Fruit fly (Drosophila melanogaster) whole organism, prepupa: Measurements from ENCODE around the gene CG13784.

Source experiments
- Blimp-1 ChIP-seq: fragments of 200-800 bp; sonication (Bioruptor generic); optimal IDR thresholded peaks from 3 replicates; lab custom pipeline; 2017; ENCODE audit warnings: missing biosample characterization, missing genetic modification characterization, mild to moderate bottlenecking, moderate library complexity, missing genetic modification reagents
- CG10631 ChIP-seq: fragments of 200-800 bp; sonication (Bioruptor generic); optimal IDR thresholded peaks from 2 replicates; lab custom pipeline; 2016; ENCODE audit warnings: missing biosample characterization, missing genetic modification characterization
- CG11294 ChIP-seq: fragments of 200-800 bp; sonication (Bioruptor generic); IDR thresholded peaks from 2 replicates; pipeline ENCODE4 v1.3.6; 2022; ENCODE audit warnings: missing biosample characterization, missing genetic modification characterization
- CG11762 ChIP-seq: fragments of 200-800 bp; sonication (Bioruptor generic); optimal IDR thresholded peaks from 3 replicates; lab custom pipeline; 2016; ENCODE audit warnings: missing biosample characterization, missing genetic modification characterization; ENCODE audit not compliant: insufficient read depth
- CG11902 ChIP-seq: fragments of 200-800 bp; sonication (Bioruptor generic); optimal IDR thresholded peaks from 3 replicates; lab custom pipeline; 2016; ENCODE audit warnings: missing biosample characterization, missing genetic modification characterization
- CG15336 ChIP-seq: fragments of 200-800 bp; sonication (Bioruptor generic); IDR thresholded peaks from 2 replicates; pipeline ENCODE4 v1.3.6; 2022; ENCODE audit warnings: missing biosample characterization, missing genetic modification characterization
- CG1621 ChIP-seq: fragments of 200-800 bp; sonication (Bioruptor generic); optimal IDR thresholded peaks from 3 replicates; lab custom pipeline; 2018; ENCODE audit warnings: missing biosample characterization, mild to moderate bottlenecking, missing genetic modification characterization
- CG16779 ChIP-seq: fragments of 200-800 bp; sonication (Bioruptor generic); optimal IDR thresholded peaks from 3 replicates; lab custom pipeline; 2017; ENCODE audit warnings: missing biosample characterization, mild to moderate bottlenecking, missing genetic modification characterization
- CG3032 ChIP-seq: fragments of 200-800 bp; optimal IDR thresholded peaks from 2 replicates; lab custom pipeline; 2019; ENCODE audit warnings: missing biosample characterization, mild to moderate bottlenecking, missing genetic modification characterization, moderate library complexity
- CG31627 ChIP-seq: fragments of 200-800 bp; sonication (Bioruptor generic); optimal IDR thresholded peaks from 3 replicates; lab custom pipeline; 2016; ENCODE audit warnings: missing biosample characterization, missing genetic modification characterization
- CG32006 ChIP-seq: fragments of 200-800 bp; sonication (Bioruptor generic); optimal IDR thresholded peaks from 3 replicates; lab custom pipeline; 2017; ENCODE audit warnings: missing biosample characterization, mild to moderate bottlenecking, missing genetic modification characterization
- CG34406 ChIP-seq: fragments of 200-800 bp; sonication (Bioruptor generic); optimal IDR thresholded peaks from 3 replicates; lab custom pipeline; 2016; ENCODE audit warnings: missing biosample characterization, missing genetic modification characterization
- CG3919 ChIP-seq: fragments of 200-800 bp; sonication (Bioruptor generic); optimal IDR thresholded peaks from 3 replicates; lab custom pipeline; 2016; ENCODE audit warnings: missing biosample characterization, missing genetic modification characterization
- CG6163 ChIP-seq: fragments of 200-800 bp; sonication (Bioruptor generic); IDR thresholded peaks from 3 replicates; pipeline ENCODE4 v1.3.6; 2022; ENCODE audit warnings: missing biosample characterization, missing genetic modification characterization
- CG6276 ChIP-seq: fragments of 200-800 bp; sonication (Bioruptor generic); optimal IDR thresholded peaks from 2 replicates; lab custom pipeline; 2017; ENCODE audit warnings: missing biosample characterization, mild to moderate bottlenecking, missing genetic modification characterization
- CG6808 ChIP-seq: fragments of 200-800 bp; sonication (Bioruptor generic); optimal IDR thresholded peaks from 3 replicates; lab custom pipeline; 2017; ENCODE audit warnings: missing biosample characterization, missing genetic modification characterization, mild to moderate bottlenecking, moderate library complexity, missing genetic modification reagents
- CG6854 ChIP-seq: fragments of 200-800 bp; sonication (Bioruptor generic); optimal IDR thresholded peaks from 2 replicates; lab custom pipeline; 2017; ENCODE audit warnings: missing biosample characterization, mild to moderate bottlenecking, missing genetic modification characterization
- CG7368 ChIP-seq: fragments of 200-800 bp; sonication (Bioruptor generic); optimal IDR thresholded peaks from 3 replicates; lab custom pipeline; 2016; ENCODE audit warnings: missing biosample characterization, missing genetic modification characterization
- CG8119 ChIP-seq: fragments of 200-800 bp; sonication (Bioruptor generic); IDR thresholded peaks from 3 replicates; pipeline ENCODE4 v1.3.6; 2022; ENCODE audit warnings: missing biosample characterization, missing genetic modification characterization
- CG8319 ChIP-seq: fragments of 200-800 bp; sonication (Bioruptor generic); optimal IDR thresholded peaks from 3 replicates; lab custom pipeline; 2016; ENCODE audit warnings: missing biosample characterization, missing genetic modification characterization
- CG9139 ChIP-seq: fragments of 200-800 bp; sonication (Bioruptor generic); optimal IDR thresholded peaks from 3 replicates; lab custom pipeline; 2017; ENCODE audit warnings: missing biosample characterization, mild to moderate bottlenecking, missing genetic modification characterization
- Eip75B ChIP-seq: fragments of 200-800 bp; sonication (Bioruptor generic); optimal IDR thresholded peaks from 3 replicates; lab custom pipeline; 2016; ENCODE audit warnings: missing biosample characterization, missing genetic modification characterization
- Eip78C ChIP-seq: fragments of 200-800 bp; sonication (Bioruptor generic); peaks from one replicate; lab custom pipeline; 2016; ENCODE audit warnings: missing biosample characterization, missing genetic modification characterization
- Eip93F ChIP-seq: fragments of 200-800 bp; sonication (Bioruptor generic); optimal IDR thresholded peaks from 2 replicates; lab custom pipeline; 2016; ENCODE audit warnings: missing biosample characterization, mild to moderate bottlenecking, missing genetic modification characterization
- Gug ChIP-seq: fragments of 200-800 bp; sonication (Bioruptor generic); IDR thresholded peaks from 2 replicates; pipeline ENCODE4 v1.3.6; 2022; ENCODE audit warnings: missing biosample characterization, missing genetic modification characterization
- Hr39 ChIP-seq: fragments of 200-800 bp; sonication (Bioruptor generic); optimal IDR thresholded peaks from 2 replicates; lab custom pipeline; 2016; ENCODE audit warnings: missing biosample characterization, missing genetic modification characterization
- Lpt ChIP-seq: fragments of 200-800 bp; sonication (Bioruptor generic); optimal IDR thresholded peaks from 3 replicates; lab custom pipeline; 2016; ENCODE audit warnings: missing biosample characterization, missing genetic modification characterization
- Met ChIP-seq: fragments of 200-800 bp; sonication (Bioruptor generic); optimal IDR thresholded peaks from 3 replicates; lab custom pipeline; 2016; ENCODE audit warnings: missing biosample characterization, missing genetic modification characterization
- OdsH ChIP-seq: fragments of 200-800 bp; sonication (Bioruptor generic); optimal IDR thresholded peaks from 3 replicates; lab custom pipeline; 2016; ENCODE audit warnings: missing biosample characterization, missing genetic modification characterization
- Smox ChIP-seq: fragments of 200-800 bp; sonication (Bioruptor generic); optimal IDR thresholded peaks from 3 replicates; lab custom pipeline; 2016; ENCODE audit warnings: missing biosample characterization, missing genetic modification characterization
- Sox102F ChIP-seq: fragments of 200-800 bp; sonication (Bioruptor generic); optimal IDR thresholded peaks from 2 replicates; lab custom pipeline; 2016; ENCODE audit warnings: missing biosample characterization, mild to moderate bottlenecking, missing genetic modification characterization
- Sox14 ChIP-seq: fragments of 200-800 bp; sonication (Bioruptor generic); optimal IDR thresholded peaks from 3 replicates; lab custom pipeline; 2016; ENCODE audit warnings: missing biosample characterization, missing genetic modification characterization
- Sox15 ChIP-seq: fragments of 200-800 bp; sonication (Bioruptor generic); optimal IDR thresholded peaks from 3 replicates; lab custom pipeline; 2016; ENCODE audit warnings: missing biosample characterization, missing genetic modification characterization
- acj6 ChIP-seq: fragments of 200-800 bp; sonication (Bioruptor generic); optimal IDR thresholded peaks from 3 replicates; lab custom pipeline; 2016; ENCODE audit warnings: missing biosample characterization, missing genetic modification characterization
- dac ChIP-seq: fragments of 200-800 bp; sonication (Bioruptor generic); optimal IDR thresholded peaks from 2 replicates; lab custom pipeline; 2017; ENCODE audit warnings: missing biosample characterization, mild to moderate bottlenecking, missing genetic modification characterization
- dsx ChIP-seq: fragments of 200-800 bp; optimal IDR thresholded peaks from 3 replicates; lab custom pipeline; 2019; ENCODE audit warnings: missing biosample characterization, mild to moderate bottlenecking, missing genetic modification characterization, moderate library complexity; ENCODE audit not compliant: poor library complexity, severe bottlenecking
- eg ChIP-seq: fragments of 200-800 bp; sonication (Bioruptor generic); IDR thresholded peaks from 3 replicates; pipeline ENCODE4 v1.3.6; 2022; ENCODE audit warnings: missing biosample characterization, missing genetic modification characterization
- fd59A ChIP-seq: fragments of 200-800 bp; sonication (Bioruptor generic); optimal IDR thresholded peaks from 2 replicates; lab custom pipeline; 2017; ENCODE audit warnings: missing biosample characterization, mild to moderate bottlenecking, missing genetic modification characterization, missing genetic modification reagents
- fd85E ChIP-seq: fragments of 200-800 bp; sonication (Bioruptor generic); optimal IDR thresholded peaks from 3 replicates; lab custom pipeline; 2016; ENCODE audit warnings: missing biosample characterization, missing genetic modification characterization
- fkh ChIP-seq: fragments of 200-800 bp; sonication (Bioruptor generic); optimal IDR thresholded peaks from 3 replicates; lab custom pipeline; 2017; ENCODE audit warnings: missing biosample characterization, mild to moderate bottlenecking, missing genetic modification characterization, moderate library complexity
- lz ChIP-seq: fragments of 200-800 bp; sonication (Bioruptor generic); optimal IDR thresholded peaks from 3 replicates; lab custom pipeline; 2016; ENCODE audit warnings: missing biosample characterization, missing genetic modification characterization
- net ChIP-seq: fragments of 200-800 bp; sonication (Bioruptor generic); optimal IDR thresholded peaks from 3 replicates; lab custom pipeline; 2016; ENCODE audit warnings: missing biosample characterization, missing genetic modification characterization
- pdm3 ChIP-seq: fragments of 200-800 bp; sonication (Bioruptor generic); optimal IDR thresholded peaks from 3 replicates; lab custom pipeline; 2016; ENCODE audit warnings: missing biosample characterization, missing genetic modification characterization
- salr ChIP-seq, 2 experiments: fragments of 200-800 bp; sonication (Bioruptor generic); optimal IDR thresholded peaks; 3 replicates each; lab custom pipeline; 2016 to 2018; ENCODE audit warnings: missing biosample characterization in 2 of 2, missing genetic modification characterization in 2 of 2, mild to moderate bottlenecking in 1 of 2
- spab ChIP-seq: fragments of 200-800 bp; sonication (Bioruptor generic); optimal IDR thresholded peaks from 2 replicates; lab custom pipeline; 2017; ENCODE audit warnings: missing biosample characterization, mild to moderate bottlenecking, missing genetic modification characterization, missing genetic modification reagents
- ss ChIP-seq, 2 experiments: fragments of 200-800 bp; sonication (Bioruptor generic); optimal IDR thresholded peaks; 2 replicates in 1 of 2; 3 replicates in 1 of 2; lab custom pipeline; 2017 to 2018; ENCODE audit warnings: mild to moderate bottlenecking in 2 of 2, missing biosample characterization in 2 of 2, missing genetic modification characterization in 2 of 2, moderate library complexity in 1 of 2
- topi ChIP-seq: fragments of 200-800 bp; sonication (Bioruptor generic); optimal IDR thresholded peaks from 3 replicates; lab custom pipeline; 2016; ENCODE audit warnings: missing biosample characterization, missing genetic modification characterization
- vri ChIP-seq: fragments of 200-800 bp; sonication (Bioruptor generic); optimal IDR thresholded peaks from 3 replicates; lab custom pipeline; 2016; ENCODE audit warnings: missing biosample characterization, mild to moderate bottlenecking, missing genetic modification characterization

CG13784 gene

DNA sequence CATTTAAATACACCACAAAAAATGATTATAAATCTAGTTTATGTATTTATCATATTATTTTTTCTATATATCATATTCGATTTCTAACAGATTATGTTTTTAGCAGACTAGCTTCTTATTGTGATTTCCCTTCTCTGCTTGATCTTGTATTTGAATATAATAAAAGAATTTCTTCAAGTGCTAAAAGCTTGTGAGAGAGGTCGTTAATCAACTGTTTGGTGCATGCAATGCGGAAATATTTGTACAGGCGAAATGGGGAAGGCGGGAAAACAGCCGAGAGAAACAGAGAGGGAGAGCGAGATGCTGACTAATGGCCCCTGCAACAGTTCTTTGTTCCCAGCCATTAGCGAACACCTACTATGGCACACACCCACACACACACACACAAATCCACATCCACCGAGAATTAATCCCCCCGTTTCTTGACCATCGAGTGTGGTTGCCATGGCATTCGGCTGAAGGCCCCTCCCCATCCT, 20.2 kb downstream of the CG13784 start (continued):
- TF ChIP-seq fd85E (GFP tag; lab: Kevin White, UChicago), result no peak
- TF ChIP-seq vri, result no peak
- peak; percentile 28 for TF ChIP-seq pdm3
- peak; percentile 17 for TF ChIP-seq CG9139 (GFP tag; lab: Kevin White, UChicago)
- no peak for TF ChIP-seq Eip93F (GFP tag; lab: Kevin White, UChicago)
- TF ChIP-seq CG6808 (GFP tag; lab: Kevin White, UChicago), result peak; percentile 23
- peak; percentile 49 for TF ChIP-seq acj6
- peak; percentile 90 for TF ChIP-seq Eip78C (GFP tag; lab: Kevin White, UChicago)
- peak; percentile 4 for TF ChIP-seq CG11762 (GFP tag; lab: Kevin White, UChicago)
- peak; percentile 41 for TF ChIP-seq Smox (GFP tag; lab: Kevin White, UChicago)
- TF ChIP-seq net (GFP tag; lab: Kevin White, UChicago), result peak; percentile 10
- TF ChIP-seq Met (GFP tag; lab: Kevin White, UChicago), result peak; percentile 63

- TF ChIP-seq CG11902 (GFP tag; lab: Kevin White, UChicago) (no peak), Eip93F (GFP tag; lab: Kevin White, UChicago) (peak; percentile 9), Gug (no peak), spab (GFP tag; lab: Kevin White, UChicago) (no peak), CG9139 (GFP tag; lab: Kevin White, UChicago) (no peak), CG10631 (no peak), dsx (GFP tag; lab: Kevin White, UChicago) (no peak), fd59A (GFP tag; lab: Kevin White, UChicago) (no peak), CG34406 (GFP tag; lab: Kevin White, UChicago) (no peak), Sox15 (no peak), eg (GFP tag; lab: Robert Waterston, UW) (no peak), Lpt (GFP tag; lab: Kevin White, UChicago) (no peak), topi (GFP tag; lab: Kevin White, UChicago) (no peak), CG8319 (GFP tag; lab: Kevin White, UChicago) (no peak), Smox (GFP tag; lab: Kevin White, UChicago) (peak; percentile 0), pdm3 (no peak), CG6854 (GFP tag; lab: Kevin White, UChicago) (no peak), CG6163 (GFP tag; lab: Robert Waterston, UW) (0 out of 3 replicates have a peak, but pooled peaks have one; percentile 34), Blimp-1 (GFP tag; lab: Kevin White, UChicago) (no peak), CG7368 (GFP tag; lab: Kevin White, UChicago) (no peak), CG6276 (GFP tag; lab: Kevin White, UChicago) (no peak), CG3919 (GFP tag; lab: Kevin White, UChicago) (no peak), CG1621 (tag; lab: Kevin White, UChicago) (no peak), CG15336 (GFP tag; lab: Robert Waterston, UW) (peak; percentile 33; the same call in 1 of the 2 replicates), Met (GFP tag; lab: Kevin White, UChicago) (no peak), ss (GFP tag; optimal IDR thresholded peaks at IDR 0.05; lab: Kevin White, UChicago) (no peak), lz (GFP tag; lab: Kevin White, UChicago) (peak; percentile 5), Sox14 (no peak), dac (GFP tag; lab: Kevin White, UChicago) (no peak), CG16779 (tag; lab: Kevin White, UChicago) (no peak), salr (GFP tag; optimal IDR thresholded peaks at IDR 0.05; lab: Kevin White, UChicago) (no peak), CG11294 (no peak), CG11762 (GFP tag; lab: Kevin White, UChicago) (no peak), fkh (GFP tag; lab: Kevin White, UChicago) (no peak), CG32006 (GFP tag; lab: Kevin White, UChicago) (peak; percentile 17), Sox102F (GFP tag; lab: Kevin White, UChicago) (peak; percentile 13), CG6808 (GFP tag; lab: Kevin White, UChicago) (no peak), net (GFP tag; lab: Kevin White, UChicago) (no peak), CG3032 (tag; lab: Kevin White, UChicago) (no peak), vri (peak; percentile 39), OdsH (GFP tag; lab: Kevin White, UChicago) (no peak), fd85E (GFP tag; lab: Kevin White, UChicago) (no peak), CG31627 (no peak), Hr39 (GFP tag; lab: Kevin White, UChicago) (no peak), CG8119 (GFP tag; lab: Robert Waterston, UW) (0 out of 3 replicates have a peak, but pooled peaks have one; percentile 22), Eip75B (GFP tag; lab: Kevin White, UChicago) (no peak)
Measured at dm6 chr2L:7198618-7199017, 21.2 kb downstream of the CG13784 start.
